Fruit fly (Drosophila melanogaster): ENCODE results near the gene PGS1.

The PGS1 gene

DNA sequence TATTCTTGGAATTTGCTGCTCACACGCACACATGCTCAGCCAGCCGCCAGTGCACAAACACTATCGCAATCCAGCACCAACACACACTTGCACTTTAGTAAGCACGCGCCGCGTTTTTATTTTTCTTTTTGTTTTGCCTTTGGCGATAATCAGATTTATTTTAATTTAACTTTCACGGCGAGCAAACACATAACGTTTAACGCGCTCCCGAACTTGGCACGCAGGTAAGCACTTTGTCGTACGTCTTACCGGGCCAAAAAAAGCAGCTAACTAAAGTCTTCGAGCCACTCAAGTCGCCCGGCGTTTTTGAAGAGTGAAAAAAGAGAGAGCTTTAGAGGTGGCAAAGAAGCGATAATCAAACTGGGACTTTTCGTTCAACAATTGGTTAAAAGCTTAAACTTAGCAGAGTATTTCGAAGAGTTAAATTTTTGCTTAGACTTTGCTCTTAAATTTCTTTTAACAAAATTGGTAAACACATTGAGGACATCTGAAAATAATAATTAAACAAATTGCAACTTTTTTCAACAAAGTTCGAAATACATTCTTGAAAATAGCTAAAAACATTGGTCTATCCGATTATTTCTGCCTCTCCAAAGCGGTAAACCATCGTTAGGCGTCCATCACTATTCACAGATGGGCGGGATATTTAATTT, 2.4 kb downstream of the PGS1 start, which contains the start of gene Mekk1 (continued):
- TF ChIP-seq CG13287 (GFP tag; IDR thresholded peaks at IDR 0.05; ENCODE audit: partially characterized antibody) (peak; percentile 74), CG14710 (tag; optimal IDR thresholded peaks at IDR 0.05) (peak; percentile 50), Xbp1 (GFP tag; optimal IDR thresholded peaks at IDR 0.05) (peak; percentile 55), CG18599 (GFP tag; optimal IDR thresholded peaks at IDR 0.05) (peak; percentile 57), CG10431 (GFP tag; optimal IDR thresholded peaks at IDR 0.05) (peak; percentile 7), Abd-B (GFP tag; optimal IDR thresholded peaks at IDR 0.05) (peak; percentile 40), Scr (GFP tag; IDR thresholded peaks at IDR 0.05; ENCODE audit: partially characterized antibody) (peak; percentile 77), CG13123 (GFP tag; optimal IDR thresholded peaks at IDR 0.05) (no peak), CG13775 (GFP tag; optimal IDR thresholded peaks at IDR 0.05) (peak; percentile 20), zfh1 (GFP tag; IDR thresholded peaks at IDR 0.05) (no peak), CG9817 (tag; optimal IDR thresholded peaks at IDR 0.05) (peak; percentile 60), Dip3 (GFP tag; optimal IDR thresholded peaks at IDR 0.05) (peak; percentile 27), phol (tag; optimal IDR thresholded peaks at IDR 0.05) (peak; percentile 45), Hmx (GFP tag; optimal IDR thresholded peaks at IDR 0.05) (peak; percentile 21), cg (GFP tag; optimal IDR thresholded peaks at IDR 0.05) (peak; percentile 69), CG12769 (tag; optimal IDR thresholded peaks at IDR 0.05) (no peak), HmgD (GFP tag; optimal IDR thresholded peaks at IDR 0.05) (peak; percentile 38), PHDP (tag; optimal IDR thresholded peaks at IDR 0.05) (peak; percentile 43), Trl (optimal IDR thresholded peaks at IDR 0.05) (peak in 1 of 2 experiments; percentile 43), Trl (GFP tag; optimal IDR thresholded peaks at IDR 0.05) (peak; percentile 38), Dbx (GFP tag; IDR thresholded peaks at IDR 0.05) (peak; percentile 64; the same call in 2 of the 3 replicates), Dp (GFP tag; optimal IDR thresholded peaks at IDR 0.05) (peak; percentile 91), Hr3 (GFP tag; optimal IDR thresholded peaks at IDR 0.05) (peak; percentile 12), Pdp1 (GFP tag; optimal IDR thresholded peaks at IDR 0.05) (peak; percentile 32 to 42), Sox100B (GFP tag; optimal IDR thresholded peaks at IDR 0.05) (peak; percentile 43), CG2120 (GFP tag; optimal IDR thresholded peaks at IDR 0.05) (peak; percentile 79), Meics (GFP tag; optimal IDR thresholded peaks at IDR 0.05) (peak; percentile 56), CG17186 (GFP tag; optimal IDR thresholded peaks at IDR 0.05) (no peak), CG10565 (GFP tag; optimal IDR thresholded peaks at IDR 0.05) (no peak), nom (GFP tag; optimal IDR thresholded peaks at IDR 0.05) (peak; percentile 62), NfI (GFP tag; optimal IDR thresholded peaks at IDR 0.05) (peak; percentile 63), zfh2 (GFP tag; optimal IDR thresholded peaks at IDR 0.05) (peak; percentile 64), GATAe (GFP tag; conservative IDR thresholded peaks at IDR 0.05) (no peak), CG1792 (GFP tag; optimal IDR thresholded peaks at IDR 0.05) (peak; percentile 35), CG1603 (tag; optimal IDR thresholded peaks at IDR 0.05) (no peak), CG4424 (GFP tag; optimal IDR thresholded peaks at IDR 0.05) (peak; percentile 54), HLHmδ (GFP tag; optimal IDR thresholded peaks at IDR 0.05) (no peak), tgo (GFP tag; IDR thresholded peaks at IDR 0.05) (0 out of 3 replicates have a peak, but pooled peaks have one; percentile 36), CG13296 (GFP tag; optimal IDR thresholded peaks at IDR 0.05) (peak; percentile 17), CG7786 (GFP tag; optimal IDR thresholded peaks at IDR 0.05) (peak; percentile 51), CG16863 (GFP tag; optimal IDR thresholded peaks at IDR 0.05) (no peak), bbx (GFP tag; IDR thresholded peaks at IDR 0.05; ENCODE audit: partially characterized antibody) (peak; percentile 34; the same call in 1 of the 2 replicates), CG15601 (tag; optimal IDR thresholded peaks at IDR 0.05) (peak; percentile 13), CG5953 (GFP tag; IDR thresholded peaks at IDR 0.05) (no peak), onecut (GFP tag; IDR thresholded peaks at IDR 0.05) (no peak), bcd (GFP tag; optimal IDR thresholded peaks at IDR 0.05) (peak; percentile 25), CG31365 (tag; optimal IDR thresholded peaks at IDR 0.05) (no peak), Ets65A (GFP tag) (peak; percentile 81), CG4820 (GFP tag; optimal IDR thresholded peaks at IDR 0.05) (no peak)
